Worm (Caenorhabditis elegans) whole organism, L1 larva: Measurements from ENCODE around the gene emb-8.
A peak's percentile ranks its signal among the peaks of the same experiment; 100 is the strongest.

Experiments
- C34B4.2 ChIP-seq: sonication (generic microtip); optimal IDR thresholded peaks from 2 replicates; lab custom pipeline; 2017; ENCODE audit warnings: mild to moderate bottlenecking, missing genetic modification characterization, missing compliant biosample characterization
- Y116A8C.19 ChIP-seq: sonication (generic microtip); optimal IDR thresholded peaks from 2 replicates; lab custom pipeline; 2016; ENCODE audit warnings: missing compliant biosample characterization, missing genetic modification characterization, borderline replicate concordance
- aha-1 ChIP-seq: fragments of 150-350 bp; optimal IDR thresholded peaks from 2 replicates; lab custom pipeline; 2014; ENCODE audit warnings: missing biosample characterization, missing genetic modification characterization
- alr-1 ChIP-seq: fragments of 200-800 bp; sonication (Bioruptor generic); optimal IDR thresholded peaks from 2 replicates; lab custom pipeline; 2018; ENCODE audit warnings: borderline replicate concordance, mild to moderate bottlenecking, missing genetic modification characterization, missing compliant biosample characterization
- ama-1 ChIP-seq: fragments of 150-350 bp; optimal IDR thresholded peaks from 2 replicates; lab custom pipeline; 2014
- blmp-1 ChIP-seq: fragments of 150-350 bp; optimal IDR thresholded peaks from 2 replicates; lab custom pipeline; 2014; ENCODE audit warnings: missing biosample characterization, missing genetic modification characterization
- ceh-63 ChIP-seq: fragments of 200-800 bp; sonication (Bioruptor generic); optimal IDR thresholded peaks from 2 replicates; lab custom pipeline; 2018; ENCODE audit warnings: mild to moderate bottlenecking, missing genetic modification characterization, missing compliant biosample characterization
- ceh-8 ChIP-seq: fragments of 200-800 bp; sonication (Bioruptor generic); optimal IDR thresholded peaks from 2 replicates; lab custom pipeline; 2018; ENCODE audit warnings: mild to moderate bottlenecking, missing genetic modification characterization, moderate library complexity, missing compliant biosample characterization
- ces-1 ChIP-seq: fragments of 150-350 bp; optimal IDR thresholded peaks from 2 replicates; lab custom pipeline; 2014; ENCODE audit warnings: missing biosample characterization, missing genetic modification reagents, missing genetic modification characterization
- dpl-1 ChIP-seq, 3 experiments: fragments of 150-350 bp in 2 of 3; sonication (generic microtip) in 1 of 3; optimal IDR thresholded peaks; 2 replicates each; lab custom pipeline; 2014 to 2017; ENCODE audit warnings: missing biosample characterization in 3 of 3, missing genetic modification characterization in 3 of 3, missing genetic modification reagents in 3 of 3
- egl-13 ChIP-seq: sonication (generic microtip); optimal IDR thresholded peaks from 2 replicates; lab custom pipeline; 2016; ENCODE audit warnings: missing genotype, missing genetic modification reagents, missing genetic modification characterization, missing compliant biosample characterization
- elt-2 ChIP-seq: sonication (generic microtip); optimal IDR thresholded peaks from 2 replicates; lab custom pipeline; 2016; ENCODE audit warnings: missing genetic modification characterization, mild to moderate bottlenecking, inconsistent platforms, missing compliant biosample characterization, missing genetic modification reagents
- elt-3 ChIP-seq, 6 experiments: fragments of 150-350 bp in 1 of 6; sonication (generic microtip); optimal IDR thresholded peaks; 2 replicates each; lab custom pipeline; 2017 to 2018; ENCODE audit warnings: missing biosample characterization in 6 of 6, missing genetic modification characterization in 6 of 6, inconsistent platforms in 1 of 6
- fkh-10 ChIP-seq: sonication (generic microtip); optimal IDR thresholded peaks from 2 replicates; lab custom pipeline; 2017; ENCODE audit warnings: missing biosample characterization, missing genetic modification reagents, missing genetic modification characterization
- fkh-8 ChIP-seq: sonication (generic microtip); optimal IDR thresholded peaks from 2 replicates; lab custom pipeline; 2016; ENCODE audit warnings: mild to moderate bottlenecking, missing genetic modification characterization, missing compliant biosample characterization
- grh-1 ChIP-seq: fragments of 200-800 bp; sonication (Bioruptor generic); IDR thresholded peaks from 2 replicates; pipeline ENCODE4 v1.3.6; 2022; ENCODE audit warnings: missing genetic modification reagents, missing genetic modification characterization, missing compliant biosample characterization
- hlh-17 ChIP-seq: fragments of 200-800 bp; sonication (Bioruptor generic); optimal IDR thresholded peaks from 2 replicates; lab custom pipeline; 2018; ENCODE audit warnings: missing genetic modification characterization, mild to moderate bottlenecking, missing compliant biosample characterization, moderate library complexity, borderline replicate concordance
- hlh-4 ChIP-seq: sonication (generic microtip); optimal IDR thresholded peaks from 2 replicates; lab custom pipeline; 2016; ENCODE audit warnings: mild to moderate bottlenecking, missing genetic modification characterization, missing compliant biosample characterization
- irx-1 ChIP-seq: sonication (generic microtip); optimal IDR thresholded peaks from 2 replicates; lab custom pipeline; 2016; ENCODE audit warnings: missing genetic modification characterization, missing compliant biosample characterization
- isw-1 ChIP-seq: fragments of 200-800 bp; sonication (Bioruptor generic); IDR thresholded peaks from 2 replicates; pipeline ENCODE4 v1.3.6; 2022; ENCODE audit warnings: missing genetic modification characterization, missing compliant biosample characterization
- jun-1 ChIP-seq: fragments of 150-350 bp; optimal IDR thresholded peaks from 2 replicates; lab custom pipeline; 2014; ENCODE audit warnings: missing biosample characterization, missing genetic modification reagents, missing genetic modification characterization
- lin-13 ChIP-seq: fragments of 150-350 bp; optimal IDR thresholded peaks from 2 replicates; lab custom pipeline; 2014; ENCODE audit warnings: missing biosample characterization, missing genetic modification reagents, missing genetic modification characterization
- lin-15B ChIP-seq: fragments of 150-350 bp; sonication (generic microtip); optimal IDR thresholded peaks from 3 replicates; lab custom pipeline; 2014; ENCODE audit warnings: missing biosample characterization, missing genetic modification characterization
- lin-35 ChIP-seq, 2 experiments: fragments of 150-350 bp; optimal IDR thresholded peaks; 2 replicates each; lab custom pipeline; 2014; ENCODE audit warnings: missing biosample characterization in 2 of 2, missing genetic modification characterization in 2 of 2, missing genetic modification reagents in 2 of 2
- lin-39 ChIP-seq: fragments of 150-350 bp; optimal IDR thresholded peaks from 2 replicates; lab custom pipeline; 2014; ENCODE audit warnings: missing biosample characterization, missing genetic modification reagents, missing genetic modification characterization
- lir-3 ChIP-seq: sonication (generic microtip); optimal IDR thresholded peaks from 2 replicates; lab custom pipeline; 2016; ENCODE audit warnings: mild to moderate bottlenecking, missing genetic modification characterization, moderate library complexity, missing compliant biosample characterization; ENCODE audit not compliant: poor library complexity
- mab-9 ChIP-seq: fragments of 200-800 bp; sonication (Bioruptor generic); IDR thresholded peaks from 2 replicates; pipeline ENCODE4 v1.3.6; 2022; ENCODE audit warnings: missing genetic modification reagents, missing genetic modification characterization, missing compliant biosample characterization
- mdl-1 ChIP-seq, 2 experiments: fragments of 150-350 bp; optimal IDR thresholded peaks; 2 replicates each; lab custom pipeline; 2014 to 2017; ENCODE audit warnings: missing biosample characterization in 2 of 2, missing genetic modification characterization in 2 of 2, inconsistent platforms in 1 of 2
- nhr-11 ChIP-seq: fragments of 150-350 bp; optimal IDR thresholded peaks from 2 replicates; lab custom pipeline; 2014; ENCODE audit warnings: missing biosample characterization, missing genetic modification characterization
- nhr-12 ChIP-seq: sonication (generic microtip); optimal IDR thresholded peaks from 2 replicates; lab custom pipeline; 2017; ENCODE audit warnings: missing biosample characterization, missing genetic modification characterization
- nhr-19 ChIP-seq: fragments of 200-800 bp; sonication (Bioruptor generic); conservative IDR thresholded peaks from 2 replicates; pipeline ENCODE4 v1.3.6; 2022; ENCODE audit warnings: missing genetic modification characterization, missing compliant biosample characterization
- nhr-20 ChIP-seq: sonication (generic microtip); optimal IDR thresholded peaks from 2 replicates; lab custom pipeline; 2016; ENCODE audit warnings: mild to moderate bottlenecking, missing genetic modification characterization, missing compliant biosample characterization
- nhr-47 ChIP-seq: sonication (generic microtip); optimal IDR thresholded peaks from 2 replicates; lab custom pipeline; 2016; ENCODE audit warnings: mild to moderate bottlenecking, missing genetic modification characterization, moderate library complexity, missing compliant biosample characterization
- nhr-71 ChIP-seq: sonication (generic microtip); optimal IDR thresholded peaks from 2 replicates; lab custom pipeline; 2016; ENCODE audit warnings: mild to moderate bottlenecking, missing genetic modification characterization, moderate library complexity, missing compliant biosample characterization
- nhr-77 ChIP-seq: fragments of 150-350 bp; optimal IDR thresholded peaks from 2 replicates; lab custom pipeline; 2014; ENCODE audit warnings: missing biosample characterization, missing genetic modification characterization
- nhr-84 ChIP-seq: sonication (generic microtip); optimal IDR thresholded peaks from 2 replicates; lab custom pipeline; 2017; ENCODE audit warnings: missing biosample characterization, missing genetic modification characterization
- nhr-85 ChIP-seq: sonication (generic microtip); peaks from one replicate; lab custom pipeline; 2016; ENCODE audit warnings: missing genetic modification characterization, inconsistent platforms, missing compliant biosample characterization
- pqm-1 ChIP-seq: sonication (generic microtip); optimal IDR thresholded peaks from 3 replicates; lab custom pipeline; 2017; ENCODE audit warnings: missing biosample characterization, missing genetic modification characterization
- snu-23 ChIP-seq: sonication (generic microtip); optimal IDR thresholded peaks from 2 replicates; lab custom pipeline; 2016; ENCODE audit warnings: missing genetic modification characterization, missing compliant biosample characterization
- tbx-2 ChIP-seq: sonication (generic microtip); optimal IDR thresholded peaks from 2 replicates; lab custom pipeline; 2016; ENCODE audit warnings: missing genetic modification characterization, missing compliant biosample characterization
- unc-30 ChIP-seq: sonication (generic microtip); optimal IDR thresholded peaks from 2 replicates; lab custom pipeline; 2017; ENCODE audit warnings: missing biosample characterization, missing genetic modification characterization
- unc-98 ChIP-seq: fragments of 200-800 bp; sonication (Bioruptor generic); IDR thresholded peaks from 2 replicates; pipeline ENCODE4 v1.3.6; 2022; ENCODE audit warnings: missing genetic modification characterization, missing compliant biosample characterization
- vab-15 ChIP-seq: sonication (generic microtip); optimal IDR thresholded peaks from 2 replicates; lab custom pipeline; 2017; ENCODE audit warnings: missing genotype, mild to moderate bottlenecking, missing genetic modification characterization, missing compliant biosample characterization
- xbp-1 ChIP-seq: sonication (generic microtip); optimal IDR thresholded peaks from 2 replicates; lab custom pipeline; 2016; ENCODE audit warnings: missing genetic modification characterization, missing compliant biosample characterization
- zag-1 ChIP-seq: fragments of 150-350 bp; optimal IDR thresholded peaks from 2 replicates; lab custom pipeline; 2014; ENCODE audit warnings: missing biosample characterization, missing genetic modification characterization
- ztf-4 ChIP-seq: fragments of 150-350 bp; optimal IDR thresholded peaks from 2 replicates; lab custom pipeline; 2014; ENCODE audit warnings: missing biosample characterization, missing genetic modification characterization

Gene emb-8

ce11 chrIII:5171945-5172344 is 27.5 kb downstream of the emb-8 start, which contains the start of gene prp-19:
Gene prp-19, minus strand, starts transcription at chrIII:5172045.
- no peak for TF ChIP-seq nhr-84 (tag; lab: Kevin White, UChicago)
- TF ChIP-seq lin-39 = no peak
- no peak for TF ChIP-seq nhr-19 (GFP tag; lab: Robert Waterston, UW)
- TF ChIP-seq elt-2 (tag; lab: Kevin White, UChicago) = no peak
- TF ChIP-seq zag-1 (tag; lab: Kevin White, UChicago) = no peak

- TF ChIP-seq alr-1 (tag; lab: Kevin White, UChicago) = no peak
- no peak for TF ChIP-seq hlh-4 (tag; lab: Kevin White, UChicago)
- no peak for TF ChIP-seq hlh-17 (GFP tag; lab: Kevin White, UChicago)
- TF ChIP-seq ama-1 (lab: Kevin White, UChicago) = no peak
- no peak for TF ChIP-seq vab-15
- TF ChIP-seq lir-3 (tag; lab: Kevin White, UChicago) = no peak
- no peak for TF ChIP-seq ces-1 (GFP tag; lab: Kevin White, UChicago)
- no peak for TF ChIP-seq snu-23 (GFP tag; lab: Kevin White, UChicago)
- no peak for TF ChIP-seq elt-3 (tag; optimal IDR thresholded peaks at IDR 0.05; lab: Kevin White, UChicago)
- TF ChIP-seq blmp-1 (tag; lab: Kevin White, UChicago) = no peak
- no peak for TF ChIP-seq mdl-1 (tag; optimal IDR thresholded peaks at IDR 0.05; lab: Kevin White, UChicago)
- TF ChIP-seq nhr-11 (tag; lab: Kevin White, UChicago) = no peak
- TF ChIP-seq lin-35 (GFP tag; optimal IDR thresholded peaks at IDR 0.05; lab: Kevin White, UChicago) = no peak
- no peak for TF ChIP-seq isw-1 (GFP tag; lab: Robert Waterston, UW)
- TF ChIP-seq grh-1 = no peak
- no peak for TF ChIP-seq Y116A8C.19 (tag; lab: Kevin White, UChicago)
- TF ChIP-seq lin-15B (tag; lab: Kevin White, UChicago) = no peak
- no peak for TF ChIP-seq nhr-12 (tag; lab: Kevin White, UChicago)
Observed at ce11 chrIII:5169699-5170098, 29.8 kb downstream of the emb-8 start, which contains the start of gene ulp-1. Gene ulp-1, minus strand, starts transcription at chrIII:5169799.

- TF ChIP-seq unc-98 (GFP tag; lab: Robert Waterston, UW) (no peak), blmp-1 (tag; lab: Kevin White, UChicago) (peak; percentile 81), nhr-71 (tag; lab: Kevin White, UChicago) (peak; percentile 15), xbp-1 (tag; lab: Kevin White, UChicago) (no peak), jun-1 (tag; lab: Kevin White, UChicago) (no peak), lin-35 (GFP tag; optimal IDR thresholded peaks at IDR 0.05; lab: Kevin White, UChicago) (no peak), ceh-63 (GFP tag; lab: Kevin White, UChicago) (no peak), nhr-77 (tag; lab: Kevin White, UChicago) (no peak), nhr-84 (tag; lab: Kevin White, UChicago) (no peak), dpl-1 (GFP tag; optimal IDR thresholded peaks at IDR 0.05; lab: Kevin White, UChicago) (peak in 1 of 3 experiments; percentile 15), elt-3 (tag; optimal IDR thresholded peaks at IDR 0.05; lab: Kevin White, UChicago) (peak in 1 of 6 experiments; percentile 50), fkh-10 (no peak), C34B4.2 (tag; lab: Kevin White, UChicago) (no peak), snu-23 (GFP tag; lab: Kevin White, UChicago) (peak; percentile 42), tbx-2 (peak; percentile 24), ama-1 (lab: Kevin White, UChicago) (no peak), nhr-47 (tag; lab: Kevin White, UChicago) (no peak), lin-13 (GFP tag; lab: Kevin White, UChicago) (no peak), mab-9 (GFP tag; lab: Robert Waterston, UW) (no peak), nhr-85 (peak; percentile 66), ceh-8 (GFP tag; lab: Kevin White, UChicago) (no peak), aha-1 (no peak), egl-13 (no peak), pqm-1 (tag; lab: Kevin White, UChicago) (no peak), nhr-20 (tag; lab: Kevin White, UChicago) (peak; percentile 44), fkh-8 (tag; lab: Kevin White, UChicago) (no peak), unc-30 (tag; lab: Kevin White, UChicago) (no peak), ztf-4 (tag; lab: Kevin White, UChicago) (no peak), irx-1 (tag; lab: Kevin White, UChicago) (no peak)
Observed at ce11 chrIII:5165745-5166144, 33.7 kb downstream of the emb-8 start.
